Worm (Caenorhabditis elegans) whole organism, L4 larva: ENCODE data around the gene C45B2.3.

Experiments
- F10B5.3 ChIP-seq: sonication (generic microtip); optimal IDR thresholded peaks from 2 replicates; lab custom pipeline; 2016; ENCODE audit warnings: mild to moderate bottlenecking, missing genetic modification characterization, missing compliant biosample characterization
- F44E2.7 ChIP-seq: fragments of 200-800 bp; sonication (Bioruptor generic); IDR thresholded peaks from 2 replicates; pipeline ENCODE4 v2.1.2; 2022; ENCODE audit warnings: missing genetic modification characterization, missing compliant biosample characterization
- R02D3.7 ChIP-seq: fragments of 150-350 bp; sonication (generic microtip); optimal IDR thresholded peaks from 3 replicates; lab custom pipeline; 2014; ENCODE audit warnings: missing biosample characterization, missing genetic modification characterization
- T20F7.1 ChIP-seq: fragments of 200-800 bp; sonication (Bioruptor generic); optimal IDR thresholded peaks from 2 replicates; lab custom pipeline; 2018; ENCODE audit warnings: mild to moderate bottlenecking, missing genetic modification characterization, missing compliant biosample characterization
- T26A8.4 ChIP-seq: fragments of 200-800 bp; sonication (Bioruptor generic); IDR thresholded peaks from 2 replicates; pipeline ENCODE4 v1.3.6; 2022; ENCODE audit warnings: missing genetic modification characterization, missing compliant biosample characterization
- Y105C5A.15 ChIP-seq: fragments of 200-800 bp; sonication (Bioruptor generic); IDR thresholded peaks from 2 replicates; pipeline ENCODE4 v1.3.6; 2022; ENCODE audit warnings: missing genetic modification characterization, missing compliant biosample characterization
- Y48G9A.11 ChIP-seq: fragments of 200-800 bp; sonication (Bioruptor generic); IDR thresholded peaks from 2 replicates; pipeline ENCODE4 v1.3.6; 2022; ENCODE audit warnings: missing genetic modification reagents, missing genetic modification characterization, missing compliant biosample characterization
- Y75B8A.6 ChIP-seq: fragments of 200-800 bp; sonication (Bioruptor generic); IDR thresholded peaks from 2 replicates; pipeline ENCODE4 v1.3.6; 2022; ENCODE audit warnings: missing genetic modification reagents, missing genetic modification characterization, missing compliant biosample characterization
- ZK546.5 ChIP-seq, 2 experiments: sonication (generic microtip); optimal IDR thresholded peaks; 2 replicates each; lab custom pipeline; 2017; ENCODE audit warnings: missing biosample characterization in 2 of 2, missing genetic modification characterization in 2 of 2
- ama-1 ChIP-seq: fragments of 150-350 bp; optimal IDR thresholded peaks from 2 replicates; lab custom pipeline; 2014; ENCODE audit warnings: inconsistent platforms, mixed read lengths
- attf-4 ChIP-seq: sonication (generic microtip); optimal IDR thresholded peaks from 3 replicates; lab custom pipeline; 2017; ENCODE audit warnings: missing biosample characterization, missing genetic modification characterization
- ceh-20 ChIP-seq: fragments of 200-800 bp; sonication (Bioruptor generic); IDR thresholded peaks from 2 replicates; pipeline ENCODE4 v1.3.6; 2022; ENCODE audit warnings: missing genetic modification reagents, missing genetic modification characterization, missing compliant biosample characterization
- ceh-28 ChIP-seq: fragments of 150-350 bp; optimal IDR thresholded peaks from 2 replicates; lab custom pipeline; 2014; ENCODE audit warnings: missing biosample characterization, missing genetic modification reagents, missing genetic modification characterization
- ceh-32 ChIP-seq: sonication (generic microtip); optimal IDR thresholded peaks from 2 replicates; lab custom pipeline; 2016; ENCODE audit warnings: mild to moderate bottlenecking, missing genetic modification characterization, missing compliant biosample characterization; ENCODE audit not compliant: poor library complexity
- ceh-44 ChIP-seq: fragments of 200-800 bp; sonication (Bioruptor generic); IDR thresholded peaks from 2 replicates; pipeline ENCODE4 v1.3.6; 2022; ENCODE audit warnings: missing genetic modification reagents, missing genetic modification characterization, missing compliant biosample characterization
- ceh-62 ChIP-seq: sonication (generic microtip); optimal IDR thresholded peaks from 2 replicates; lab custom pipeline; 2017; ENCODE audit warnings: missing biosample characterization, missing genetic modification characterization
- ceh-82 ChIP-seq: sonication (generic microtip); optimal IDR thresholded peaks from 2 replicates; lab custom pipeline; 2017; ENCODE audit warnings: missing biosample characterization, missing genetic modification characterization
- ces-1 ChIP-seq: fragments of 150-350 bp; sonication (generic microtip); optimal IDR thresholded peaks from 4 replicates; lab custom pipeline; 2014; ENCODE audit warnings: missing biosample characterization, missing genetic modification reagents, missing genetic modification characterization
- daf-19 ChIP-seq: fragments of 200-800 bp; sonication (Bioruptor generic); conservative IDR thresholded peaks from 2 replicates; pipeline ENCODE4 v1.3.6; 2022; ENCODE audit warnings: missing genetic modification characterization, missing compliant biosample characterization
- daf-8 ChIP-seq: fragments of 200-800 bp; sonication (Bioruptor generic); IDR thresholded peaks from 2 replicates; pipeline ENCODE4 v1.3.6; 2022; ENCODE audit warnings: missing genetic modification characterization, missing compliant biosample characterization
- dmd-9 ChIP-seq: fragments of 200-800 bp; sonication (Bioruptor generic); IDR thresholded peaks from 2 replicates; pipeline ENCODE4 v1.3.6; 2022; ENCODE audit warnings: missing genetic modification reagents, missing genetic modification characterization, missing compliant biosample characterization
- duxl-1 ChIP-seq: sonication (generic microtip); optimal IDR thresholded peaks from 2 replicates; lab custom pipeline; 2016; ENCODE audit warnings: mild to moderate bottlenecking, missing genetic modification characterization, moderate library complexity, missing compliant biosample characterization; ENCODE audit not compliant: poor library complexity
- dve-1 ChIP-seq: sonication (generic microtip); optimal IDR thresholded peaks from 2 replicates; lab custom pipeline; 2017; ENCODE audit warnings: antibody characterized with exemption, mild to moderate bottlenecking, missing genetic modification characterization, missing compliant biosample characterization; ENCODE audit not compliant: insufficient read depth
- egl-27 ChIP-seq: sonication (generic microtip); optimal IDR thresholded peaks from 3 replicates; lab custom pipeline; 2017; ENCODE audit warnings: missing biosample characterization, missing genetic modification reagents, missing genetic modification characterization
- egl-43 ChIP-seq: fragments of 200-800 bp; sonication (Bioruptor generic); IDR thresholded peaks from 2 replicates; pipeline ENCODE4 v1.3.6; 2022; ENCODE audit warnings: missing genetic modification reagents, missing genetic modification characterization, missing compliant biosample characterization
- fos-1 ChIP-seq: fragments of 150-350 bp; optimal IDR thresholded peaks from 2 replicates; lab custom pipeline; 2014; ENCODE audit warnings: missing biosample characterization, missing genetic modification characterization
- hmg-1.1 ChIP-seq: fragments of 200-800 bp; sonication (Bioruptor generic); IDR thresholded peaks from 2 replicates; pipeline ENCODE4 v1.3.6; 2022; ENCODE audit warnings: missing genetic modification reagents, missing genetic modification characterization, missing compliant biosample characterization
- lim-7 ChIP-seq: fragments of 200-800 bp; sonication (Bioruptor generic); IDR thresholded peaks from 2 replicates; pipeline ENCODE4 v1.3.6; 2022; ENCODE audit warnings: missing genetic modification characterization, missing compliant biosample characterization
- lin-38 ChIP-seq: fragments of 200-800 bp; sonication (Bioruptor generic); IDR thresholded peaks from 2 replicates; pipeline ENCODE4 v1.3.6; 2022; ENCODE audit warnings: missing genetic modification reagents, missing genetic modification characterization, missing compliant biosample characterization
- lsy-2 ChIP-seq, 2 experiments: fragments of 150-350 bp in 1 of 2; sonication (generic microtip) in 1 of 2; optimal IDR thresholded peaks; 2 replicates each; lab custom pipeline; 2014 to 2017; ENCODE audit warnings: missing biosample characterization in 2 of 2, missing genetic modification characterization in 2 of 2
- madf-5 ChIP-seq, 2 experiments: fragments of 200-800 bp; sonication (Bioruptor generic); IDR thresholded peaks; 2 replicates each; pipeline ENCODE4 v1.3.6; 2022; ENCODE audit warnings: missing compliant biosample characterization in 2 of 2, missing genetic modification characterization in 2 of 2
- madf-9 ChIP-seq: fragments of 200-800 bp; sonication (Bioruptor generic); conservative IDR thresholded peaks from 2 replicates; pipeline ENCODE4 v1.3.6; 2022; ENCODE audit warnings: missing genetic modification reagents, missing genetic modification characterization, missing compliant biosample characterization
- mdl-1 ChIP-seq, 2 experiments: fragments of 150-350 bp in 1 of 2; sonication (generic microtip) in 1 of 2; optimal IDR thresholded peaks; 2 replicates each; lab custom pipeline; 2014 to 2017; ENCODE audit warnings: missing biosample characterization in 2 of 2, missing genetic modification characterization in 2 of 2
- mes-2 ChIP-seq: sonication (generic microtip); optimal IDR thresholded peaks from 2 replicates; lab custom pipeline; 2016; ENCODE audit warnings: missing genotype, mild to moderate bottlenecking, missing genetic modification characterization, missing compliant biosample characterization; ENCODE audit not compliant: poor library complexity, severe bottlenecking
- nhr-10 ChIP-seq: fragments of 150-350 bp; optimal IDR thresholded peaks from 2 replicates; lab custom pipeline; 2014; ENCODE audit warnings: missing biosample characterization, missing genetic modification characterization
- nhr-102 ChIP-seq: sonication (generic microtip); optimal IDR thresholded peaks from 2 replicates; lab custom pipeline; 2016; ENCODE audit warnings: mild to moderate bottlenecking, missing genetic modification characterization, moderate library complexity, missing compliant biosample characterization
- nhr-11 ChIP-seq: fragments of 150-350 bp; optimal IDR thresholded peaks from 2 replicates; lab custom pipeline; 2014; ENCODE audit warnings: missing biosample characterization, missing genetic modification characterization
- nhr-111 ChIP-seq: fragments of 200-800 bp; sonication (Bioruptor generic); optimal IDR thresholded peaks from 2 replicates; lab custom pipeline; 2018; ENCODE audit warnings: mild to moderate bottlenecking, missing genetic modification characterization, missing compliant biosample characterization
- nhr-25 ChIP-seq: sonication (generic microtip); optimal IDR thresholded peaks from 2 replicates; lab custom pipeline; 2017; ENCODE audit warnings: missing genetic modification characterization, mild to moderate bottlenecking, missing compliant biosample characterization, antibody characterized with exemption, moderate library complexity, borderline replicate concordance; ENCODE audit not compliant: insufficient read depth
- nhr-42 ChIP-seq: fragments of 200-800 bp; sonication (Bioruptor generic); IDR thresholded peaks from 2 replicates; pipeline ENCODE4 v1.3.6; 2022; ENCODE audit warnings: missing genetic modification characterization, missing compliant biosample characterization
- nhr-76 ChIP-seq: fragments of 150-350 bp; optimal IDR thresholded peaks from 2 replicates; lab custom pipeline; 2014; ENCODE audit warnings: missing biosample characterization, missing genetic modification characterization
- php-3 ChIP-seq: fragments of 200-800 bp; sonication (Bioruptor generic); IDR thresholded peaks from 2 replicates; pipeline ENCODE4 v1.3.6; 2022; ENCODE audit warnings: missing genetic modification reagents, missing genetic modification characterization, missing compliant biosample characterization
- pqm-1 ChIP-seq: sonication (generic microtip); optimal IDR thresholded peaks from 2 replicates; lab custom pipeline; 2017; ENCODE audit warnings: missing biosample characterization, missing genetic modification characterization
- saeg-2 ChIP-seq: fragments of 200-800 bp; sonication (Bioruptor generic); IDR thresholded peaks from 2 replicates; pipeline ENCODE4 v1.3.6; 2022; ENCODE audit warnings: missing genetic modification reagents, missing genetic modification characterization, missing compliant biosample characterization
- set-16 ChIP-seq: fragments of 200-800 bp; sonication (Bioruptor generic); IDR thresholded peaks from 2 replicates; pipeline ENCODE4 v1.3.6; 2022; ENCODE audit warnings: missing genetic modification reagents, missing genetic modification characterization, missing compliant biosample characterization
- skn-1 ChIP-seq: fragments of 150-350 bp; optimal IDR thresholded peaks from 2 replicates; lab custom pipeline; 2014; ENCODE audit warnings: missing biosample characterization, missing genetic modification characterization
- spr-1 ChIP-seq: sonication (generic microtip); optimal IDR thresholded peaks from 2 replicates; lab custom pipeline; 2016; ENCODE audit warnings: mild to moderate bottlenecking, missing genetic modification characterization, missing compliant biosample characterization
- spr-3 ChIP-seq: fragments of 200-800 bp; sonication (Bioruptor generic); optimal IDR thresholded peaks from 2 replicates; lab custom pipeline; 2018; ENCODE audit warnings: mild to moderate bottlenecking, missing genetic modification characterization, missing compliant biosample characterization
- tra-1 ChIP-seq: fragments of 200-800 bp; sonication (Bioruptor generic); IDR thresholded peaks from 2 replicates; pipeline ENCODE4 v1.3.6; 2022; ENCODE audit warnings: missing genetic modification reagents, missing genetic modification characterization, missing compliant biosample characterization
- vab-7 ChIP-seq: fragments of 200-800 bp; sonication (Bioruptor generic); IDR thresholded peaks from 2 replicates; pipeline ENCODE4 v1.3.6; 2022; ENCODE audit warnings: missing genetic modification reagents, missing genetic modification characterization, missing compliant biosample characterization
- zag-1 ChIP-seq: fragments of 150-350 bp; optimal IDR thresholded peaks from 2 replicates; lab custom pipeline; 2014; ENCODE audit warnings: missing biosample characterization, missing genetic modification characterization

Gene C45B2.3

ce11 chrX:6091967-6092366, 9.2 kb downstream of the C45B2.3 start, which contains the start of gene hsp-3 (continued):
- peak; percentile 96 for TF ChIP-seq ceh-20 (GFP tag; lab: Robert Waterston, UW)
- no peak for TF ChIP-seq daf-19
- TF ChIP-seq nhr-111 (GFP tag; lab: Kevin White, UChicago), result no peak
- 0 out of 4 replicates have a peak, but pooled peaks of 1 of the 2 experiments have one; percentile 28 for TF ChIP-seq madf-5 (GFP tag; IDR thresholded peaks at IDR 0.05; lab: Robert Waterston, UW)
- TF ChIP-seq vab-7 (GFP tag; lab: Robert Waterston, UW), result peak; percentile 83
- TF ChIP-seq ceh-32 (tag; lab: Kevin White, UChicago), result peak; percentile 41
- TF ChIP-seq nhr-10 (tag; lab: Kevin White, UChicago), result peak; percentile 66
- TF ChIP-seq skn-1 (tag; lab: Kevin White, UChicago), result no peak
- TF ChIP-seq Y105C5A.15 (GFP tag; lab: Robert Waterston, UW), result no peak
- TF ChIP-seq ceh-82 (tag; lab: Kevin White, UChicago), result no peak
- TF ChIP-seq duxl-1 (tag; lab: Kevin White, UChicago), result peak; percentile 86
- TF ChIP-seq lin-38, result peak; percentile 88
- peak; percentile 32 for TF ChIP-seq pqm-1 (tag; lab: Kevin White, UChicago)
- peak; percentile 96 for TF ChIP-seq saeg-2
- peak; percentile 96 for TF ChIP-seq nhr-42
- TF ChIP-seq T26A8.4 (GFP tag; lab: Robert Waterston, UW), result peak; percentile 95
- peak; percentile 94 for TF ChIP-seq madf-9 (GFP tag; lab: Robert Waterston, UW)
- peak; percentile 98 for TF ChIP-seq hmg-1.1
- TF ChIP-seq ceh-62, result no peak
- TF ChIP-seq attf-4 (tag; lab: Kevin White, UChicago), result no peak
- TF ChIP-seq spr-1, result peak; percentile 88
- TF ChIP-seq nhr-11 (tag; lab: Kevin White, UChicago), result peak; percentile 94
- no peak for TF ChIP-seq R02D3.7 (tag; lab: Kevin White, UChicago)
- peak; percentile 56; the same call in 1 of the 2 replicates for TF ChIP-seq Y75B8A.6
- peak; percentile 95 for TF ChIP-seq nhr-102 (tag; lab: Kevin White, UChicago)
- TF ChIP-seq F44E2.7 (GFP tag; lab: Robert Waterston, UW), result 0 out of 2 replicates have a peak, but pooled peaks have one; percentile 42
- no peak for TF ChIP-seq ceh-44 (GFP tag; lab: Robert Waterston, UW)
- TF ChIP-seq ZK546.5 (tag; optimal IDR thresholded peaks at IDR 0.05; lab: Kevin White, UChicago), result no peak
- TF ChIP-seq lim-7 (GFP tag; lab: Robert Waterston, UW), result 0 out of 2 replicates have a peak, but pooled peaks have one; percentile 50
- TF ChIP-seq ceh-28 (tag; lab: Kevin White, UChicago), result peak; percentile 2
- peak; percentile 90 to 96 for TF ChIP-seq lsy-2 (tag; optimal IDR thresholded peaks at IDR 0.05; lab: Kevin White, UChicago)
- TF ChIP-seq daf-8 (GFP tag; lab: Robert Waterston, UW), result peak; percentile 79
- TF ChIP-seq dve-1 (tag; lab: Kevin White, UChicago), result peak; percentile 99
- peak; percentile 27 for TF ChIP-seq zag-1 (tag; lab: Kevin White, UChicago)
- TF ChIP-seq fos-1 (tag; lab: Kevin White, UChicago), result peak; percentile 29
- peak; percentile 86 for TF ChIP-seq F10B5.3 (tag; lab: Kevin White, UChicago)
- no peak for TF ChIP-seq nhr-76 (tag; lab: Kevin White, UChicago)
- TF ChIP-seq mes-2, result peak; percentile 70
- TF ChIP-seq spr-3 (GFP tag; lab: Kevin White, UChicago), result peak; percentile 85
- TF ChIP-seq nhr-25, result peak; percentile 98
- no peak for TF ChIP-seq ama-1 (lab: Kevin White, UChicago)
- TF ChIP-seq T20F7.1 (GFP tag; lab: Kevin White, UChicago), result peak; percentile 90
- no peak for TF ChIP-seq ces-1
- peak; percentile 98 for TF ChIP-seq tra-1 (GFP tag; lab: Robert Waterston, UW)
- peak; percentile 96 for TF ChIP-seq egl-43 (GFP tag; lab: Robert Waterston, UW)
- peak; percentile 93 for TF ChIP-seq dmd-9 (GFP tag; lab: Robert Waterston, UW)
- peak in 1 of 2 experiments; percentile 87 for TF ChIP-seq mdl-1 (tag; optimal IDR thresholded peaks at IDR 0.05; lab: Kevin White, UChicago)
- TF ChIP-seq egl-27 (tag; lab: Kevin White, UChicago), result no peak
- peak; percentile 95 for TF ChIP-seq php-3 (GFP tag; lab: Robert Waterston, UW)
- TF ChIP-seq Y48G9A.11, result peak; percentile 47; the same call in 1 of the 2 replicates
- TF ChIP-seq set-16, result peak; percentile 100
